Worm (Caenorhabditis elegans): ENCODE measurements around the gene mxl-3.

ce11 chrX:13303357-13303756 is 47.2 kb downstream of the mxl-3 start, which contains the start of gene srd-42:
- TF ChIP-seq ekl-4 (GFP tag; IDR thresholded peaks at IDR 0.05) (no peak), snpc-4 (GFP tag; optimal IDR thresholded peaks at IDR 0.05) (no peak), snpc-4 (tag; optimal IDR thresholded peaks at IDR 0.05) (no peak), lir-1 (GFP tag; conservative IDR thresholded peaks at IDR 0.05) (no peak), pha-4 (tag; optimal IDR thresholded peaks at IDR 0.05) (no peak), nhr-27 (tag; optimal IDR thresholded peaks at IDR 0.05) (no peak)

All from whole organism, young adult.